Worm (Caenorhabditis elegans) whole organism, L4/young adult: ENCODE results near the gene ref-1.

Experiments
- W03F9.2 ChIP-seq: fragments of 150-350 bp; optimal IDR thresholded peaks from 2 replicates; lab custom pipeline; 2014; ENCODE audit warnings: missing biosample characterization, missing genetic modification characterization
- dao-5 ChIP-seq: sonication (generic microtip); optimal IDR thresholded peaks from 2 replicates; lab custom pipeline; 2016; ENCODE audit warnings: missing genotype, missing genetic modification characterization, moderate library complexity, missing compliant biosample characterization

ce11 chrII:10198486-10198885 is 19.8 kb upstream of the ref-1 start:
- TF ChIP-seq W03F9.2 (no peak), dao-5 (no peak)
